Fruit fly (Drosophila melanogaster) Kc167 (cell line): ENCODE data around the gene CG43290.

Experiments
- Myc ChIP-seq: fragments of >200 bp; optimal IDR thresholded peaks from 2 replicates; lab custom pipeline; 2017; ENCODE audit warnings: missing external identifiers
- Sin3A ChIP-seq: fragments of >200 bp; optimal IDR thresholded peaks from 2 replicates; lab custom pipeline; 2018; ENCODE audit warnings: missing external identifiers
- h ChIP-seq: fragments of >200 bp; optimal IDR thresholded peaks from 3 replicates; lab custom pipeline; 2018; ENCODE audit warnings: missing external identifiers
- psq ChIP-seq: fragments of >200 bp; optimal IDR thresholded peaks from 2 replicates; lab custom pipeline; 2017; ENCODE audit warnings: missing external identifiers

DNA sequence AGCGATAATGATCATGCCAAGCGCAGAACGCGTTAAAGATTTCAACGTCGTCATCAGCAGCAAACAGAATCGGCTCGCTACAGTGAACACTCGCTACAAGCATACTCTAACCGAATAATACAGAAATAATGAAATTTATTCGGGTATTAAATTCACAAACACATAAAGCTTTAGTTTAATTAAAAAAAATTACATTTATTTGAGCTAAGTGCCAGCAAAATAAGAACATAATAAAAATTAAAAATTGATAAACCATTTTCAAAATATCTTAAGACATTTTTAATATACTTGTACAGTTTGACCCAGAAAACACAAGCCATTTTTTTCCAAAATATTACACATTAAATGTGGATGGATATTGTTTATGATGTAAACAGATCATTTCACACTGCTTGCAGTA lies 23.2 kb downstream of the CG43290 start:
- TF ChIP-seq Myc (lab: Kevin White, UChicago) (no peak), Sin3A (lab: Kevin White, UChicago) (no peak), psq (lab: Kevin White, UChicago) (no peak), h (no peak)
